Fruit fly (Drosophila melanogaster): Measurements from ENCODE around the gene LysX.

LysX gene

dm6 chr3L:1178115-1178583 lies 17.0 kb downstream of the LysX start:
- peak; percentile 92 for TF ChIP-seq psq (GFP tag; optimal IDR thresholded peaks at IDR 0.05)
- no peak for TF ChIP-seq Myc (optimal IDR thresholded peaks at IDR 0.05)
- TF ChIP-seq dl (GFP tag; optimal IDR thresholded peaks at IDR 0.05; ENCODE audit: insufficient read depth in 1 of 2, partially characterized antibody in 2 of 2), result peak in 1 of 2 experiments; percentile 30
- TF ChIP-seq N (GFP tag; optimal IDR thresholded peaks at IDR 0.05), result no peak
- no peak for TF ChIP-seq lola (GFP tag; optimal IDR thresholded peaks at IDR 0.05)
- TF ChIP-seq Rel (GFP tag; optimal IDR thresholded peaks at IDR 0.05), result no peak
- peak; percentile 31 for TF ChIP-seq Rel (tag; optimal IDR thresholded peaks at IDR 0.05)
- TF ChIP-seq Sp1 (GFP tag; optimal IDR thresholded peaks at IDR 0.05), result peak; percentile 28
- TF ChIP-seq jim (GFP tag; optimal IDR thresholded peaks at IDR 0.05), result peak; percentile 68
- no peak for TF ChIP-seq rgr (GFP tag; optimal IDR thresholded peaks at IDR 0.05)

- TF ChIP-seq HLH106 (tag; optimal IDR thresholded peaks at IDR 0.05), result no peak
- no peak for TF ChIP-seq h (GFP tag; optimal IDR thresholded peaks at IDR 0.05)
- no peak for TF ChIP-seq Abd-B (GFP tag; optimal IDR thresholded peaks at IDR 0.05)
- no peak for TF ChIP-seq Hr83 (GFP tag; optimal IDR thresholded peaks at IDR 0.05; ENCODE audit: poor library complexity, severe bottlenecking)
- peak; percentile 13 for TF ChIP-seq rgr (GFP tag; optimal IDR thresholded peaks at IDR 0.05)
- no peak for TF ChIP-seq GATAd (GFP tag; optimal IDR thresholded peaks at IDR 0.05)
- TF ChIP-seq psq (GFP tag; optimal IDR thresholded peaks at IDR 0.05), result peak; percentile 34
- TF ChIP-seq Hnf4 (GFP tag; optimal IDR thresholded peaks at IDR 0.05), result no peak
- TF ChIP-seq sage (GFP tag; optimal IDR thresholded peaks at IDR 0.05), result no peak
- no peak for TF ChIP-seq Myc (optimal IDR thresholded peaks at IDR 0.05)
- TF ChIP-seq Sp1 (GFP tag; optimal IDR thresholded peaks at IDR 0.05), result no peak
- no peak for TF ChIP-seq usp (GFP tag; optimal IDR thresholded peaks at IDR 0.05)
- TF ChIP-seq Dfd (GFP tag; optimal IDR thresholded peaks at IDR 0.05), result no peak
- TF ChIP-seq ey (GFP tag; optimal IDR thresholded peaks at IDR 0.05), result no peak
- TF ChIP-seq Vsx2 (GFP tag; optimal IDR thresholded peaks at IDR 0.05; ENCODE audit: partially characterized antibody), result peak; percentile 5
- TF ChIP-seq OdsH (GFP tag; optimal IDR thresholded peaks at IDR 0.05), result no peak
- no peak for TF ChIP-seq dsf (GFP tag; optimal IDR thresholded peaks at IDR 0.05; ENCODE audit: borderline replicate concordance)
- TF ChIP-seq dl (GFP tag; optimal IDR thresholded peaks at IDR 0.05; ENCODE audit: insufficient read depth in 1 of 2, partially characterized antibody in 2 of 2), result peak in 1 of 2 experiments; percentile 4
- TF ChIP-seq CrebA (GFP tag; optimal IDR thresholded peaks at IDR 0.05; ENCODE audit: borderline replicate concordance), result peak; percentile 5
- TF ChIP-seq Mio (GFP tag; optimal IDR thresholded peaks at IDR 0.05), result no peak
- TF ChIP-seq Dif (GFP tag; optimal IDR thresholded peaks at IDR 0.05; ENCODE audit: partially characterized antibody), result peak; percentile 77
- TF ChIP-seq tai (GFP tag; optimal IDR thresholded peaks at IDR 0.05), result no peak
- TF ChIP-seq sv (GFP tag; optimal IDR thresholded peaks at IDR 0.05), result no peak
- TF ChIP-seq fru (GFP tag; optimal IDR thresholded peaks at IDR 0.05), result no peak
- TF ChIP-seq brk (GFP tag; optimal IDR thresholded peaks at IDR 0.05), result no peak
- no peak for TF ChIP-seq woc (GFP tag; optimal IDR thresholded peaks at IDR 0.05)
- TF ChIP-seq jim (GFP tag; optimal IDR thresholded peaks at IDR 0.05), result no peak
Observed at dm6 chr3L:1177085-1177484, 18.0 kb downstream of the LysX start, which contains the start of gene bab2. bab2 (minus strand) TSS chr3L:1177276.

dm6 chr3L:1176515-1176914 lies 18.6 kb downstream of the LysX start:
- TF ChIP-seq tai (GFP tag; optimal IDR thresholded peaks at IDR 0.05) (no peak), N (GFP tag; optimal IDR thresholded peaks at IDR 0.05) (no peak), rgr (GFP tag; optimal IDR thresholded peaks at IDR 0.05) (no peak), jim (GFP tag; optimal IDR thresholded peaks at IDR 0.05) (no peak), br (GFP tag; optimal IDR thresholded peaks at IDR 0.05) (no peak), Hr83 (GFP tag; optimal IDR thresholded peaks at IDR 0.05; ENCODE audit: poor library complexity, severe bottlenecking) (no peak), usp (GFP tag; optimal IDR thresholded peaks at IDR 0.05) (no peak), dl (GFP tag; optimal IDR thresholded peaks at IDR 0.05; ENCODE audit: insufficient read depth in 1 of 2, partially characterized antibody in 2 of 2) (no peak), fru (GFP tag; optimal IDR thresholded peaks at IDR 0.05) (no peak), Hnf4 (GFP tag; optimal IDR thresholded peaks at IDR 0.05) (no peak)

dm6 chr3L:1172858-1173257 lies 22.2 kb downstream of the LysX start:
- TF ChIP-seq sv (GFP tag; optimal IDR thresholded peaks at IDR 0.05) (no peak), Dfd (GFP tag; optimal IDR thresholded peaks at IDR 0.05) (peak; percentile 97)

dm6 chr3L:1170611-1171010 lies 24.5 kb downstream of the LysX start:
- TF ChIP-seq Dfd (GFP tag; optimal IDR thresholded peaks at IDR 0.05) (no peak), dsf (GFP tag; optimal IDR thresholded peaks at IDR 0.05; ENCODE audit: borderline replicate concordance) (no peak)
